Fruit fly (Drosophila melanogaster) whole organism, embryonic: ENCODE measurements around the gene Cyp6d4.

Experiments used
- Ada2b ChIP-seq: fragments of 200-800 bp; sonication (Bioruptor generic); IDR thresholded peaks from 2 replicates; pipeline ENCODE4 v1.3.6; 2022; ENCODE audit warnings: missing biosample characterization, missing genetic modification characterization
- C15 ChIP-seq: fragments of 200-800 bp; sonication (Bioruptor generic); IDR thresholded peaks from 3 replicates; pipeline ENCODE4 v1.3.6; 2022; ENCODE audit warnings: missing biosample characterization, missing genetic modification characterization
- CG10321 ChIP-seq: fragments of 200-800 bp; sonication (Bioruptor generic); IDR thresholded peaks from 2 replicates; pipeline ENCODE4 v1.3.6; 2022; ENCODE audit warnings: missing biosample characterization, missing genetic modification characterization
- CG10431 ChIP-seq: fragments of 200-800 bp; sonication (Bioruptor generic); optimal IDR thresholded peaks from 3 replicates; lab custom pipeline; 2018; ENCODE audit warnings: missing biosample characterization, mild to moderate bottlenecking, missing genetic modification characterization
- CG11085 ChIP-seq: fragments of 200-800 bp; sonication (Bioruptor generic); IDR thresholded peaks from 2 replicates; pipeline ENCODE4 v1.3.6; 2022; ENCODE audit warnings: missing biosample characterization, missing genetic modification characterization
- CG14050 ChIP-seq: fragments of 200-800 bp; sonication (Bioruptor generic); IDR thresholded peaks from 3 replicates; pipeline ENCODE4 v1.3.6; 2022; ENCODE audit warnings: missing biosample characterization, missing genetic modification characterization
- CG1529 ChIP-seq: fragments of 200-800 bp; sonication (Bioruptor generic); optimal IDR thresholded peaks from 3 replicates; lab custom pipeline; 2018; ENCODE audit warnings: missing biosample characterization, missing genetic modification characterization
- CG1603 ChIP-seq: fragments of 200-800 bp; sonication (Bioruptor generic); optimal IDR thresholded peaks from 2 replicates; lab custom pipeline; 2019; ENCODE audit warnings: missing biosample characterization, mild to moderate bottlenecking, missing genetic modification characterization, moderate library complexity
- CG17829 ChIP-seq: fragments of 200-800 bp; optimal IDR thresholded peaks from 2 replicates; lab custom pipeline; 2019; ENCODE audit warnings: missing biosample characterization, mild to moderate bottlenecking, missing genetic modification characterization, moderate library complexity
- CG18764 ChIP-seq: fragments of 200-800 bp; sonication (Bioruptor generic); optimal IDR thresholded peaks from 3 replicates; lab custom pipeline; 2016; ENCODE audit warnings: missing biosample characterization, missing genetic modification characterization
- CG31365 ChIP-seq: fragments of 200-800 bp; sonication (Bioruptor generic); optimal IDR thresholded peaks from 2 replicates; lab custom pipeline; 2018; ENCODE audit warnings: missing biosample characterization, mild to moderate bottlenecking, missing genetic modification characterization
- CG33213 ChIP-seq: fragments of 200-800 bp; sonication (Bioruptor generic); optimal IDR thresholded peaks from 3 replicates; lab custom pipeline; 2016; ENCODE audit warnings: missing biosample characterization, missing genetic modification characterization
- CG34422 ChIP-seq: fragments of 200-800 bp; sonication (Bioruptor generic); IDR thresholded peaks from 3 replicates; pipeline ENCODE4 v1.3.6; 2022; ENCODE audit warnings: missing biosample characterization, missing genetic modification characterization
- CG4424 ChIP-seq: fragments of 200-800 bp; sonication (Bioruptor generic); optimal IDR thresholded peaks from 3 replicates; lab custom pipeline; 2016; ENCODE audit warnings: missing biosample characterization, missing genetic modification characterization
- CG6689 ChIP-seq: fragments of 200-800 bp; sonication (Bioruptor generic); IDR thresholded peaks from 2 replicates; pipeline ENCODE4 v1.3.6; 2022; ENCODE audit warnings: missing biosample characterization, missing genetic modification characterization
- CG7839 ChIP-seq: fragments of 200-800 bp; sonication (Bioruptor generic); optimal IDR thresholded peaks from 3 replicates; lab custom pipeline; 2018; ENCODE audit warnings: missing biosample characterization, mild to moderate bottlenecking, missing genetic modification characterization, moderate library complexity
- CG7987 ChIP-seq: fragments of 200-800 bp; sonication (Bioruptor generic); optimal IDR thresholded peaks from 2 replicates; lab custom pipeline; 2018; ENCODE audit warnings: missing biosample characterization, mild to moderate bottlenecking, missing genetic modification characterization, moderate library complexity
- CG8281 ChIP-seq: fragments of 200-800 bp; sonication (Bioruptor generic); optimal IDR thresholded peaks from 2 replicates; lab custom pipeline; 2018; ENCODE audit warnings: missing biosample characterization, mild to moderate bottlenecking, missing genetic modification characterization, moderate library complexity
- CG8765 ChIP-seq: fragments of 200-800 bp; sonication (Bioruptor generic); IDR thresholded peaks from 2 replicates; pipeline ENCODE4 v1.3.6; 2022; ENCODE audit warnings: missing biosample characterization, missing genetic modification characterization
- CG8944 ChIP-seq: fragments of 200-800 bp; sonication (Bioruptor generic); optimal IDR thresholded peaks from 3 replicates; lab custom pipeline; 2016; ENCODE audit warnings: missing biosample characterization, missing genetic modification characterization
- CG9727 ChIP-seq: fragments of 200-800 bp; sonication (Bioruptor generic); optimal IDR thresholded peaks from 3 replicates; lab custom pipeline; 2017; ENCODE audit warnings: missing biosample characterization, mild to moderate bottlenecking, missing genetic modification characterization
- Dip3 ChIP-seq: fragments of 200-800 bp; sonication (Bioruptor generic); optimal IDR thresholded peaks from 3 replicates; lab custom pipeline; 2016; ENCODE audit warnings: missing biosample characterization, missing genetic modification characterization
- Elba2 ChIP-seq: fragments of 200-800 bp; sonication (Bioruptor generic); optimal IDR thresholded peaks from 3 replicates; lab custom pipeline; 2016; ENCODE audit warnings: missing biosample characterization, missing genetic modification characterization
- HHEX ChIP-seq: fragments of 200-800 bp; sonication (Bioruptor generic); optimal IDR thresholded peaks from 3 replicates; lab custom pipeline; 2017; ENCODE audit warnings: missing biosample characterization, mild to moderate bottlenecking, missing genetic modification characterization, missing genetic modification reagents
- Hr51 ChIP-seq, 2 experiments: fragments of 200-800 bp; sonication (Bioruptor generic); optimal IDR thresholded peaks; 2 replicates in 1 of 2; 3 replicates in 1 of 2; lab custom pipeline; 2016 to 2018; ENCODE audit warnings: missing biosample characterization in 2 of 2, missing genetic modification characterization in 2 of 2, mild to moderate bottlenecking in 1 of 2, moderate library complexity in 1 of 2
- Hr78 ChIP-seq, 2 experiments: fragments of 200-800 bp in 1 of 2; fragments of >200 bp in 1 of 2; sonication (Bioruptor generic) in 1 of 2; optimal IDR thresholded peaks; 2 replicates each; lab custom pipeline; 2017 to 2019; ENCODE audit warnings: missing biosample characterization in 2 of 2, missing genetic modification characterization in 2 of 2, mild to moderate bottlenecking in 1 of 2, moderate library complexity in 1 of 2
- Med ChIP-seq: fragments of 200-800 bp; sonication (Bioruptor generic); peaks from one replicate; lab custom pipeline; 2016; ENCODE audit warnings: missing biosample characterization, missing genetic modification characterization, mild to moderate bottlenecking, inconsistent platforms, moderate library complexity
- Sox100B ChIP-seq: fragments of 200-800 bp; sonication (Bioruptor generic); optimal IDR thresholded peaks from 3 replicates; lab custom pipeline; 2018; ENCODE audit warnings: missing biosample characterization, mild to moderate bottlenecking, missing genetic modification characterization
- Sry-β ChIP-seq: fragments of 200-800 bp; sonication (Bioruptor generic); optimal IDR thresholded peaks from 2 replicates; lab custom pipeline; 2018; ENCODE audit warnings: missing biosample characterization, mild to moderate bottlenecking, missing genetic modification characterization, moderate library complexity
- ac ChIP-seq: fragments of 200-800 bp; sonication (Bioruptor generic); optimal IDR thresholded peaks from 3 replicates; lab custom pipeline; 2017; ENCODE audit warnings: missing biosample characterization, mild to moderate bottlenecking, missing genetic modification characterization
- bbx ChIP-seq: fragments of 200-800 bp; sonication (Bioruptor generic); IDR thresholded peaks from 2 replicates; pipeline ENCODE4 v1.3.6; 2022; ENCODE audit warnings: missing biosample characterization, missing genetic modification characterization; ENCODE audit not compliant: partially characterized antibody
- br ChIP-seq: fragments of >200 bp; optimal IDR thresholded peaks from 2 replicates; lab custom pipeline; 2017
- chif ChIP-seq, 2 experiments: fragments of 200-800 bp; sonication (Bioruptor generic); optimal IDR thresholded peaks; 3 replicates each; lab custom pipeline; 2016; ENCODE audit warnings: missing biosample characterization in 2 of 2, missing genetic modification characterization in 2 of 2
- dati ChIP-seq: fragments of 200-800 bp; sonication (Bioruptor generic); IDR thresholded peaks from 2 replicates; pipeline ENCODE4 v1.3.6; 2022; ENCODE audit warnings: missing biosample characterization, missing genetic modification characterization
- dysf ChIP-seq: fragments of 200-800 bp; sonication (Bioruptor generic); IDR thresholded peaks from 3 replicates; pipeline ENCODE4 v1.3.6; 2022; ENCODE audit warnings: missing biosample characterization, missing genetic modification characterization
- en ChIP-seq: fragments of 200-800 bp; sonication (Bioruptor generic); optimal IDR thresholded peaks from 2 replicates; lab custom pipeline; 2016; ENCODE audit warnings: missing biosample characterization, missing genetic modification characterization
- h ChIP-seq: fragments of >200 bp; optimal IDR thresholded peaks from 2 replicates; lab custom pipeline; 2017
- insv ChIP-seq, 2 experiments: fragments of 200-800 bp; sonication (Bioruptor generic); optimal IDR thresholded peaks; 3 replicates each; lab custom pipeline; 2016 to 2018; ENCODE audit warnings: missing biosample characterization in 2 of 2, missing genetic modification characterization in 2 of 2
- lmd ChIP-seq: fragments of 200-800 bp; sonication (Bioruptor generic); IDR thresholded peaks from 2 replicates; pipeline ENCODE4 v1.3.6; 2022; ENCODE audit warnings: missing biosample characterization, missing genetic modification characterization
- mld ChIP-seq: fragments of 200-800 bp; sonication (Bioruptor generic); IDR thresholded peaks from 3 replicates; pipeline ENCODE4 v1.3.6; 2022; ENCODE audit warnings: missing biosample characterization, missing genetic modification characterization; ENCODE audit not compliant: partially characterized antibody
- nom ChIP-seq: fragments of 200-800 bp; sonication (Bioruptor generic); optimal IDR thresholded peaks from 2 replicates; lab custom pipeline; 2017; ENCODE audit warnings: missing biosample characterization, missing genetic modification characterization, mild to moderate bottlenecking, moderate library complexity, missing genetic modification reagents
- prd ChIP-seq, 3 experiments: fragments of >200 bp in 2 of 3; fragments of 200-800 bp in 1 of 3; sonication (Bioruptor generic) in 1 of 3; optimal IDR thresholded peaks in 2 of 3; IDR thresholded peaks in 1 of 3; 2 replicates in 2 of 3; 3 replicates in 1 of 3; pipeline versions ENCODE4 v1.3.6 to Lab custom; 2017 to 2022; ENCODE audit warnings: missing biosample characterization in 1 of 3, missing genetic modification characterization in 1 of 3
- rib ChIP-seq: fragments of 200-800 bp; sonication (Bioruptor generic); IDR thresholded peaks from 2 replicates; pipeline ENCODE4 v1.3.6; 2022; ENCODE audit warnings: missing biosample characterization, missing genetic modification characterization
- row ChIP-seq: fragments of 200-800 bp; sonication (Bioruptor generic); IDR thresholded peaks from 3 replicates; pipeline ENCODE4 v1.3.6; 2022; ENCODE audit warnings: missing biosample characterization, missing genetic modification characterization
- seq ChIP-seq: fragments of 200-800 bp; sonication (Bioruptor generic); IDR thresholded peaks from 2 replicates; pipeline ENCODE4 v1.3.6; 2022; ENCODE audit warnings: missing biosample characterization, missing genetic modification characterization
- sisA ChIP-seq: fragments of 200-800 bp; sonication (Bioruptor generic); IDR thresholded peaks from 2 replicates; pipeline ENCODE4 v1.3.6; 2022; ENCODE audit warnings: missing biosample characterization, missing genetic modification characterization
- slbo ChIP-seq: fragments of 200-800 bp; sonication (Bioruptor generic); IDR thresholded peaks from 2 replicates; pipeline ENCODE4 v1.3.6; 2022; ENCODE audit warnings: missing biosample characterization, missing genetic modification characterization
- tap ChIP-seq: fragments of 200-800 bp; optimal IDR thresholded peaks from 3 replicates; lab custom pipeline; 2019; ENCODE audit warnings: missing biosample characterization, mild to moderate bottlenecking, missing genetic modification characterization, moderate library complexity
- tup ChIP-seq: fragments of 200-800 bp; sonication (Bioruptor generic); optimal IDR thresholded peaks from 2 replicates; lab custom pipeline; 2016; ENCODE audit warnings: missing biosample characterization, mild to moderate bottlenecking, missing genetic modification characterization, moderate library complexity
- unc-4 ChIP-seq: fragments of 200-800 bp; sonication (Bioruptor generic); IDR thresholded peaks from 2 replicates; pipeline ENCODE4 v1.3.6; 2022; ENCODE audit warnings: missing biosample characterization, missing genetic modification characterization; ENCODE audit not compliant: partially characterized antibody
- unpg ChIP-seq: fragments of 200-800 bp; sonication (Bioruptor generic); optimal IDR thresholded peaks from 3 replicates; lab custom pipeline; 2018; ENCODE audit warnings: missing biosample characterization, mild to moderate bottlenecking, missing genetic modification characterization, moderate library complexity

The Cyp6d4 gene

dm6 chr3R:22663115-22663514, 35.0 kb upstream of the Cyp6d4 start (continued):
- no peak for TF ChIP-seq CG8765 (GFP tag; lab: Robert Waterston, UW)
- 0 out of 2 replicates have a peak, but pooled peaks have one; percentile 28 for TF ChIP-seq CG10321 (GFP tag; lab: Robert Waterston, UW)
- peak; percentile 39 for TF ChIP-seq Sox100B (GFP tag; lab: Kevin White, UChicago)
- peak; percentile 60; the same call in 2 of the 3 replicates for TF ChIP-seq dysf
- no peak for TF ChIP-seq bbx (GFP tag; lab: Robert Waterston, UW)
- peak; percentile 56 for TF ChIP-seq sisA (GFP tag; lab: Robert Waterston, UW)
- TF ChIP-seq CG34422 (GFP tag; lab: Robert Waterston, UW) = peak; percentile 57; the same call in 2 of the 3 replicates
- no peak for TF ChIP-seq CG17829
- TF ChIP-seq tap (tag; lab: Kevin White, UChicago) = peak; percentile 55
- no peak for TF ChIP-seq ac
- TF ChIP-seq nom = no peak
- TF ChIP-seq chif (GFP tag; optimal IDR thresholded peaks at IDR 0.05; lab: Kevin White, UChicago) = peak; percentile 61 to 65
- no peak for TF ChIP-seq mld (GFP tag; lab: Robert Waterston, UW)
- TF ChIP-seq lmd (GFP tag; lab: Robert Waterston, UW) = peak; percentile 62
- peak; percentile 42 for TF ChIP-seq CG1529
- no peak for TF ChIP-seq CG8281
- TF ChIP-seq C15 = no peak
- no peak for TF ChIP-seq CG11085 (GFP tag; lab: Robert Waterston, UW)
- no peak for TF ChIP-seq rib (GFP tag; lab: Robert Waterston, UW)
- peak; percentile 72 for TF ChIP-seq CG7839 (tag; lab: Kevin White, UChicago)
- TF ChIP-seq CG31365 (tag; lab: Kevin White, UChicago) = no peak
- no peak for TF ChIP-seq CG7987
- no peak for TF ChIP-seq insv (GFP tag; optimal IDR thresholded peaks at IDR 0.05; lab: Kevin White, UChicago)
- TF ChIP-seq Dip3 (GFP tag; lab: Kevin White, UChicago) = peak; percentile 79
- no peak for TF ChIP-seq prd (optimal IDR thresholded peaks at IDR 0.05; lab: Kevin White, UChicago)
- peak; percentile 73 for TF ChIP-seq prd (GFP tag; IDR thresholded peaks at IDR 0.05; lab: Robert Waterston, UW)
- TF ChIP-seq Sry-β = no peak
- TF ChIP-seq Ada2b (GFP tag; lab: Robert Waterston, UW) = peak; percentile 63; the same call in 1 of the 2 replicates
- peak; percentile 77 for TF ChIP-seq unpg
- TF ChIP-seq Elba2 (GFP tag; lab: Kevin White, UChicago) = no peak
- no peak for TF ChIP-seq unc-4 (GFP tag; lab: Robert Waterston, UW)
- TF ChIP-seq Hr78 (GFP tag; optimal IDR thresholded peaks at IDR 0.05; lab: Kevin White, UChicago) = no peak
- no peak for TF ChIP-seq CG10431 (GFP tag; lab: Kevin White, UChicago)
- TF ChIP-seq CG14050 (GFP tag; lab: Robert Waterston, UW) = no peak
- peak; percentile 54; the same call in 1 of the 2 replicates for TF ChIP-seq CG6689 (GFP tag; lab: Robert Waterston, UW)
- peak; percentile 92 for TF ChIP-seq slbo (GFP tag; lab: Robert Waterston, UW)
- peak; percentile 89 for TF ChIP-seq Med (GFP tag; lab: Kevin White, UChicago)
- TF ChIP-seq CG4424 (GFP tag; lab: Kevin White, UChicago) = peak; percentile 27
- TF ChIP-seq CG8944 (GFP tag; lab: Kevin White, UChicago) = no peak
- TF ChIP-seq dati (GFP tag; lab: Robert Waterston, UW) = no peak
- peak; percentile 28 for TF ChIP-seq CG33213
- TF ChIP-seq row (GFP tag; lab: Robert Waterston, UW) = peak; percentile 85
- peak; percentile 47 for TF ChIP-seq tup (GFP tag; lab: Kevin White, UChicago)
- no peak for TF ChIP-seq h (lab: Kevin White, UChicago)
- TF ChIP-seq en (GFP tag; lab: Kevin White, UChicago) = peak; percentile 7
- TF ChIP-seq br (lab: Kevin White, UChicago) = no peak
- peak; percentile 50; the same call in 1 of the 2 replicates for TF ChIP-seq seq (GFP tag; lab: Robert Waterston, UW)
- TF ChIP-seq CG1603 (tag; lab: Kevin White, UChicago) = peak; percentile 88
- TF ChIP-seq CG18764 = peak; percentile 36
- TF ChIP-seq HHEX = peak; percentile 36
- peak; percentile 55 for TF ChIP-seq CG9727 (GFP tag; lab: Kevin White, UChicago)
- TF ChIP-seq Hr51 (GFP tag; optimal IDR thresholded peaks at IDR 0.05; lab: Kevin White, UChicago) = peak; percentile 56 to 73
